Worm (Caenorhabditis elegans) whole organism, L4 larva: ENCODE results near the gene clec-228.
A peak's percentile ranks its signal among the peaks of the same experiment; 100 is the strongest.

Experiments
- Y105C5A.15 ChIP-seq: fragments of 200-800 bp; sonication (Bioruptor generic); IDR thresholded peaks from 2 replicates; pipeline ENCODE4 v1.3.6; 2022; ENCODE audit warnings: missing genetic modification characterization, missing compliant biosample characterization
- ZK337.2 ChIP-seq: fragments of 200-800 bp; sonication (Bioruptor generic); IDR thresholded peaks from 2 replicates; pipeline ENCODE4 v1.3.6; 2022; ENCODE audit warnings: missing genetic modification reagents, missing genetic modification characterization, missing compliant biosample characterization
- aly-2 ChIP-seq: sonication (generic microtip); optimal IDR thresholded peaks from 2 replicates; lab custom pipeline; 2018; ENCODE audit warnings: missing biosample characterization, missing genetic modification characterization
- attf-4 ChIP-seq: sonication (generic microtip); optimal IDR thresholded peaks from 3 replicates; lab custom pipeline; 2017; ENCODE audit warnings: missing biosample characterization, missing genetic modification characterization
- ceh-28 ChIP-seq: fragments of 150-350 bp; optimal IDR thresholded peaks from 2 replicates; lab custom pipeline; 2014; ENCODE audit warnings: missing biosample characterization, missing genetic modification reagents, missing genetic modification characterization
- ceh-44 ChIP-seq: fragments of 200-800 bp; sonication (Bioruptor generic); IDR thresholded peaks from 2 replicates; pipeline ENCODE4 v1.3.6; 2022; ENCODE audit warnings: missing genetic modification reagents, missing genetic modification characterization, missing compliant biosample characterization
- ceh-62 ChIP-seq: sonication (generic microtip); optimal IDR thresholded peaks from 2 replicates; lab custom pipeline; 2017; ENCODE audit warnings: missing biosample characterization, missing genetic modification characterization
- daf-12 ChIP-seq: fragments of 150-350 bp; optimal IDR thresholded peaks from 2 replicates; lab custom pipeline; 2014; ENCODE audit warnings: missing biosample characterization, missing genetic modification reagents, missing genetic modification characterization
- dmd-6 ChIP-seq: fragments of 200-800 bp; sonication (Bioruptor generic); IDR thresholded peaks from 2 replicates; pipeline ENCODE4 v1.3.6; 2022; ENCODE audit warnings: missing genetic modification reagents, missing genetic modification characterization, missing compliant biosample characterization
- dve-1 ChIP-seq: sonication (generic microtip); optimal IDR thresholded peaks from 2 replicates; lab custom pipeline; 2017; ENCODE audit warnings: antibody characterized with exemption, mild to moderate bottlenecking, missing genetic modification characterization, missing compliant biosample characterization; ENCODE audit not compliant: insufficient read depth
- fkh-10 ChIP-seq: fragments of 150-350 bp; optimal IDR thresholded peaks from 2 replicates; lab custom pipeline; 2014; ENCODE audit warnings: missing biosample characterization, missing genetic modification reagents, missing genetic modification characterization
- jun-1 ChIP-seq: fragments of 150-350 bp; optimal IDR thresholded peaks from 2 replicates; lab custom pipeline; 2014; ENCODE audit warnings: missing biosample characterization, missing genetic modification reagents, missing genetic modification characterization
- lim-7 ChIP-seq: fragments of 200-800 bp; sonication (Bioruptor generic); IDR thresholded peaks from 2 replicates; pipeline ENCODE4 v1.3.6; 2022; ENCODE audit warnings: missing genetic modification characterization, missing compliant biosample characterization
- lin-13 ChIP-seq: fragments of 150-350 bp; optimal IDR thresholded peaks from 2 replicates; lab custom pipeline; 2014; ENCODE audit warnings: missing biosample characterization, missing genetic modification reagents, missing genetic modification characterization
- madf-9 ChIP-seq: fragments of 200-800 bp; sonication (Bioruptor generic); conservative IDR thresholded peaks from 2 replicates; pipeline ENCODE4 v1.3.6; 2022; ENCODE audit warnings: missing genetic modification reagents, missing genetic modification characterization, missing compliant biosample characterization
- mdt-29 ChIP-seq: fragments of 200-800 bp; sonication (Bioruptor generic); IDR thresholded peaks from 2 replicates; pipeline ENCODE4 v1.3.6; 2022; ENCODE audit warnings: missing genetic modification reagents, missing genetic modification characterization, missing compliant biosample characterization
- mep-1 ChIP-seq: fragments of 150-350 bp; sonication (generic microtip); optimal IDR thresholded peaks from 3 replicates; lab custom pipeline; 2014; ENCODE audit warnings: missing biosample characterization, missing genetic modification characterization
- nhr-102 ChIP-seq: sonication (generic microtip); optimal IDR thresholded peaks from 2 replicates; lab custom pipeline; 2016; ENCODE audit warnings: mild to moderate bottlenecking, missing genetic modification characterization, moderate library complexity, missing compliant biosample characterization
- nhr-111 ChIP-seq: fragments of 200-800 bp; sonication (Bioruptor generic); optimal IDR thresholded peaks from 2 replicates; lab custom pipeline; 2018; ENCODE audit warnings: mild to moderate bottlenecking, missing genetic modification characterization, missing compliant biosample characterization
- nhr-237 ChIP-seq: sonication (generic microtip); optimal IDR thresholded peaks from 2 replicates; lab custom pipeline; 2017; ENCODE audit warnings: missing biosample characterization, missing genetic modification characterization
- nhr-25 ChIP-seq: sonication (generic microtip); optimal IDR thresholded peaks from 2 replicates; lab custom pipeline; 2017; ENCODE audit warnings: missing genetic modification characterization, mild to moderate bottlenecking, missing compliant biosample characterization, antibody characterized with exemption, moderate library complexity, borderline replicate concordance; ENCODE audit not compliant: insufficient read depth
- nhr-28 ChIP-seq: fragments of 150-350 bp; optimal IDR thresholded peaks from 2 replicates; lab custom pipeline; 2014; ENCODE audit warnings: missing biosample characterization, missing genetic modification characterization
- nhr-6 ChIP-seq: fragments of 150-350 bp; optimal IDR thresholded peaks from 2 replicates; lab custom pipeline; 2014; ENCODE audit warnings: missing biosample characterization, missing genetic modification characterization
- php-3 ChIP-seq: fragments of 200-800 bp; sonication (Bioruptor generic); IDR thresholded peaks from 2 replicates; pipeline ENCODE4 v1.3.6; 2022; ENCODE audit warnings: missing genetic modification reagents, missing genetic modification characterization, missing compliant biosample characterization
- saeg-2 ChIP-seq: fragments of 200-800 bp; sonication (Bioruptor generic); IDR thresholded peaks from 2 replicates; pipeline ENCODE4 v1.3.6; 2022; ENCODE audit warnings: missing genetic modification reagents, missing genetic modification characterization, missing compliant biosample characterization
- set-16 ChIP-seq: fragments of 200-800 bp; sonication (Bioruptor generic); IDR thresholded peaks from 2 replicates; pipeline ENCODE4 v1.3.6; 2022; ENCODE audit warnings: missing genetic modification reagents, missing genetic modification characterization, missing compliant biosample characterization
- snpc-1.2 ChIP-seq: fragments of 200-800 bp; sonication (Bioruptor generic); IDR thresholded peaks from 2 replicates; pipeline ENCODE4 v1.3.6; 2022; ENCODE audit warnings: missing genetic modification reagents, missing genetic modification characterization, missing compliant biosample characterization
- spr-1 ChIP-seq: sonication (generic microtip); optimal IDR thresholded peaks from 2 replicates; lab custom pipeline; 2016; ENCODE audit warnings: mild to moderate bottlenecking, missing genetic modification characterization, missing compliant biosample characterization
- spr-3 ChIP-seq: fragments of 200-800 bp; sonication (Bioruptor generic); optimal IDR thresholded peaks from 2 replicates; lab custom pipeline; 2018; ENCODE audit warnings: mild to moderate bottlenecking, missing genetic modification characterization, missing compliant biosample characterization
- unc-62 ChIP-seq, 3 experiments: fragments of 150-350 bp in 1 of 3; sonication (generic microtip); optimal IDR thresholded peaks in 2 of 3; peaks in 1 of 3; 1 replicate in 1 of 3; 2 replicates in 2 of 3; lab custom pipeline; 2014 to 2017; ENCODE audit warnings: missing biosample characterization in 3 of 3, missing genetic modification characterization in 3 of 3, missing genetic modification reagents in 3 of 3, missing genotype in 1 of 3
- zag-1 ChIP-seq: fragments of 150-350 bp; optimal IDR thresholded peaks from 2 replicates; lab custom pipeline; 2014; ENCODE audit warnings: missing biosample characterization, missing genetic modification characterization
- zfp-2 ChIP-seq: sonication (generic microtip); optimal IDR thresholded peaks from 2 replicates; lab custom pipeline; 2016; ENCODE audit warnings: mild to moderate bottlenecking, missing genetic modification characterization, missing compliant biosample characterization
- zip-2 ChIP-seq: fragments of 150-350 bp; optimal IDR thresholded peaks from 2 replicates; lab custom pipeline; 2014; ENCODE audit warnings: missing biosample characterization, missing genetic modification characterization
- ztf-7 ChIP-seq: fragments of 150-350 bp; optimal IDR thresholded peaks from 2 replicates; lab custom pipeline; 2014; ENCODE audit warnings: missing biosample characterization, missing genetic modification characterization

Gene clec-228

DNA sequence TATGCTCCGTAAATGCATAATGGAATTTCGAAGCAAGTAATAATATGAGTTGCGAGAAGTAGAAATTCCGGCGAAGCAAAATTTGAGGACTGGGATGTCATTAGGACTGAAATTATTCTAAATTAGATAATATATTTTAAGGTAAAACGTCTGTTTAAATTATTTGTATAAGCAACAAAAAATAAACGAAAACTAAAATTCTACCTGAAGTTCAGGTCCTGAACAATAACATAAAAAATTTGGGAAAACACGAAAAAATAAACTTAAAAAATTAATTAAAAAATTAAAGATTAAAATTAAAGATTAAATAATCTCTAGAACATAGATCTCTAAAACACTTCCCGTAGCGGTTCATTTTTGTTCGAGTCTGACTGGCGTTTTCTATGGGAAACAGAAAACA, 40.6 kb upstream of the clec-228 start, which contains the start of gene srh-251:
Gene srh-251 (minus strand): TSS at position 101 of the 400 bp plus-strand sequence.
- TF ChIP-seq zfp-2 (tag; lab: Kevin White, UChicago) (no peak), ztf-7 (no peak), nhr-28 (no peak), dmd-6 (GFP tag; lab: Robert Waterston, UW) (no peak), fkh-10 (GFP tag; lab: Kevin White, UChicago) (no peak), nhr-102 (tag; lab: Kevin White, UChicago) (no peak), set-16 (GFP tag; lab: Robert Waterston, UW) (no peak), snpc-1.2 (GFP tag; lab: Robert Waterston, UW) (no peak), nhr-111 (no peak)

- TF ChIP-seq nhr-111 (no peak), nhr-28 (no peak)
Measured at ce11 chrV:15377903-15378302, 38.6 kb upstream of the clec-228 start, which contains the start of gene srh-122. TSS of gene srh-122 (minus strand) at chrV:15378003.

DNA sequence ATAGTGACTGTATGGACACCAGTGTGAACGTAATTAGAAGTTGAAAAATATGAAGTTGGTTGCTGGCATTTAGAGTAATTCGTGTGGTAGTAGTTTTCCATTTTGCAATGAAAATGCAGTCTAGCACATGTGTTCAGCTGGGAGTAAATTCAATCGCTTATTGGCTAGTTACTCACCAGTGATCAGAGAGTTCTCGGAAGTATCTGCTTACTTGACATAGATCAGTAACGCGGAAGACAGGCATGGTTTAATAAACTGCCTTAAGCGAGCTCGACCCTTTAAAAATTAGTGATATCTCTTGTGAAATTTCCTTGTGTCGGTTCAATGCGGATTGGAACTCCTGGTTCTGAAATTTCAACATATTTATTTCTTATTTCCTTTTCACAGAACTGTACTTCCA, 37.0 kb upstream of the clec-228 start, which contains the start of gene srh-52:
Gene srh-52 (minus strand): TSS at position 101 of the 400 bp plus-strand sequence.
- TF ChIP-seq nhr-237 (tag; lab: Kevin White, UChicago): no peak
- no peak for TF ChIP-seq lim-7 (GFP tag; lab: Robert Waterston, UW)
- no peak for TF ChIP-seq mep-1
- TF ChIP-seq spr-3 (GFP tag; lab: Kevin White, UChicago): no peak
- TF ChIP-seq ceh-44 (GFP tag; lab: Robert Waterston, UW): no peak
- TF ChIP-seq ceh-62 (tag; lab: Kevin White, UChicago): no peak

DNA sequence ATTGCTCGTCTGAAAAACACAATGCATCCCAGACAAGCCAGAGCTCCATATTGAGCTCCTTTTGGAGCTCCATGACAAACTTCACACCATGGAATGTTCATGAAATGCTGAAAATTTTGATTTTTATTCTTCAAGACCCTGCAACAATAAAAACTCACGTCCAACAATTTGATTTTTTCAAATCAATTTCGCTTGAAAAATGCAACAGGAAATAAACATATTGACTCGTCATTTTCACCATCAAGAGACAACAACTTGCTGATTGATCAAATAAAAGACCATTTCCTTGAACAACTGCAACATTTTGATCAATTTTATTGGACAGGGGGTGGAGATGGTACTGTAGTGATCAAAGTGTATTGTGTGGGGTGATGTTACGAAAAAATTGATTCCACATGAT, 30.4 kb upstream of the clec-228 start, which contains the start of gene nhr-269:
Gene nhr-269 (minus strand): TSS at position 101 of the 400 bp plus-strand sequence.
- no peak for TF ChIP-seq zag-1 (tag; lab: Kevin White, UChicago)
- TF ChIP-seq ceh-28 (tag; lab: Kevin White, UChicago): no peak
- TF ChIP-seq nhr-6 (tag; lab: Kevin White, UChicago): no peak
- TF ChIP-seq zip-2 (tag; lab: Kevin White, UChicago): no peak
- TF ChIP-seq ZK337.2 (GFP tag; lab: Robert Waterston, UW): no peak
- no peak for TF ChIP-seq dve-1 (tag; lab: Kevin White, UChicago)
- TF ChIP-seq Y105C5A.15 (GFP tag; lab: Robert Waterston, UW): no peak
- TF ChIP-seq php-3 (GFP tag; lab: Robert Waterston, UW): no peak
- no peak for TF ChIP-seq lin-13 (GFP tag; lab: Kevin White, UChicago)
- no peak for TF ChIP-seq madf-9
- TF ChIP-seq attf-4 (tag; lab: Kevin White, UChicago): no peak
- no peak for TF ChIP-seq mep-1
- no peak for TF ChIP-seq nhr-25 (tag; lab: Kevin White, UChicago)
- no peak for TF ChIP-seq jun-1 (tag; lab: Kevin White, UChicago)
- no peak for TF ChIP-seq spr-1

ce11 chrV:15367770-15368169, 28.5 kb upstream of the clec-228 start:
- no peak for TF ChIP-seq saeg-2 (GFP tag; lab: Robert Waterston, UW)
- TF ChIP-seq unc-62 (GFP tag; optimal IDR thresholded peaks at IDR 0.05 in 1 of 2; lab: Kevin White, UChicago): peak in 1 of 2 experiments; percentile 95
- TF ChIP-seq unc-62 (tag; optimal IDR thresholded peaks at IDR 0.05; lab: Kevin White, UChicago): no peak
- TF ChIP-seq aly-2 (tag; lab: Kevin White, UChicago): no peak
- no peak for TF ChIP-seq daf-12
- no peak for TF ChIP-seq mdt-29
